Worm (Caenorhabditis elegans): ENCODE data around the gene acdh-2.

acdh-2 gene

ce11 chrII:5505820-5506287 is 41.4 kb downstream of the acdh-2 start, which contains the start of gene npp-24:
TSS of gene npp-24 (plus strand) at chrII:5505870.
- TF ChIP-seq mls-2 (tag; optimal IDR thresholded peaks at IDR 0.05) (no peak), unc-39 (tag; optimal IDR thresholded peaks at IDR 0.05) (no peak), blmp-1 (tag; optimal IDR thresholded peaks at IDR 0.05) (peak; percentile 3), ceh-83 (GFP tag; optimal IDR thresholded peaks at IDR 0.05) (no peak), ham-2 (GFP tag; optimal IDR thresholded peaks at IDR 0.05) (no peak), ces-1 (GFP tag; optimal IDR thresholded peaks at IDR 0.05) (peak; percentile 79), lsy-2 (tag; optimal IDR thresholded peaks at IDR 0.05) (no peak), ceh-39 (tag; optimal IDR thresholded peaks at IDR 0.05) (no peak), sptf-1 (tag; optimal IDR thresholded peaks at IDR 0.05) (no peak)

ce11 chrII:5503760-5504159 is 43.5 kb downstream of the acdh-2 start, which contains the start of gene cyp-44A1:
TSS of gene cyp-44A1 (plus strand) at chrII:5504044.
- TF ChIP-seq elt-1 (tag; optimal IDR thresholded peaks at IDR 0.05; ENCODE audit: borderline replicate concordance, insufficient read depth) = no peak
- no peak for TF ChIP-seq pha-4 (tag; optimal IDR thresholded peaks at IDR 0.05)
- no peak for TF ChIP-seq mls-2 (tag; optimal IDR thresholded peaks at IDR 0.05)
- TF ChIP-seq ceh-83 (GFP tag; optimal IDR thresholded peaks at IDR 0.05) = no peak
- TF ChIP-seq mep-1 (tag; optimal IDR thresholded peaks at IDR 0.05) = no peak
- TF ChIP-seq drap-1 (GFP tag; optimal IDR thresholded peaks at IDR 0.05) = no peak

- TF ChIP-seq cnd-1 (tag; optimal IDR thresholded peaks at IDR 0.05) = no peak
- TF ChIP-seq ces-1 (GFP tag; optimal IDR thresholded peaks at IDR 0.05) = peak; percentile 89
- TF ChIP-seq mab-5 (tag; optimal IDR thresholded peaks at IDR 0.05) = no peak
- TF ChIP-seq elt-1 (tag; optimal IDR thresholded peaks at IDR 0.05; ENCODE audit: borderline replicate concordance, insufficient read depth) = peak; percentile 52
These were observed 46.2 kb downstream of the acdh-2 start, which contains the start of gene F12A10.8 for ce11 chrII:5500986-5501657. TSS of gene F12A10.8 (minus strand) at chrII:5501064.

ce11 chrII:5500470-5500869 is 46.8 kb downstream of the acdh-2 start, which contains the start of gene fzy-1:
TSS of gene fzy-1 (plus strand) at chrII:5500770.
- TF ChIP-seq ceh-39 (tag; optimal IDR thresholded peaks at IDR 0.05) (no peak), hlh-1 (tag; optimal IDR thresholded peaks at IDR 0.05) (no peak), mab-5 (tag; optimal IDR thresholded peaks at IDR 0.05) (no peak), M03D4.4 (tag; optimal IDR thresholded peaks at IDR 0.05) (no peak), ceh-43 (GFP tag; optimal IDR thresholded peaks at IDR 0.05) (no peak), lin-32 (GFP tag; optimal IDR thresholded peaks at IDR 0.05) (no peak), nhr-237 (tag; optimal IDR thresholded peaks at IDR 0.05) (no peak), elt-1 (tag; optimal IDR thresholded peaks at IDR 0.05; ENCODE audit: borderline replicate concordance, insufficient read depth) (no peak)

- TF ChIP-seq drap-1 (GFP tag; optimal IDR thresholded peaks at IDR 0.05) (no peak), lin-13 (tag; optimal IDR thresholded peaks at IDR 0.05) (no peak), mls-2 (tag; optimal IDR thresholded peaks at IDR 0.05) (no peak), hlh-1 (tag; optimal IDR thresholded peaks at IDR 0.05) (no peak), blmp-1 (tag; optimal IDR thresholded peaks at IDR 0.05) (no peak), ces-1 (GFP tag; optimal IDR thresholded peaks at IDR 0.05) (no peak), ceh-39 (tag; optimal IDR thresholded peaks at IDR 0.05) (no peak), nhr-28 (tag; optimal IDR thresholded peaks at IDR 0.05) (no peak), nhr-2 (tag; optimal IDR thresholded peaks at IDR 0.05) (no peak), nhr-237 (tag; optimal IDR thresholded peaks at IDR 0.05) (no peak), mab-5 (tag; optimal IDR thresholded peaks at IDR 0.05) (no peak)
These were observed 49.0 kb downstream of the acdh-2 start, which contains the start of the genes suex-1 and F12A10.9 for ce11 chrII:5498156-5498739. TSS of gene suex-1 (minus strand) at chrII:5498256. TSS of gene F12A10.9 (plus strand) at chrII:5498689.

ce11 chrII:5497541-5497940 is 49.8 kb downstream of the acdh-2 start:
- no peak for TF ChIP-seq sptf-1 (tag; optimal IDR thresholded peaks at IDR 0.05)
- no peak for TF ChIP-seq nhr-28 (tag; optimal IDR thresholded peaks at IDR 0.05)
- no peak for TF ChIP-seq zip-8 (tag; optimal IDR thresholded peaks at IDR 0.05)
- TF ChIP-seq nhr-12 (tag; optimal IDR thresholded peaks at IDR 0.05) = no peak
- TF ChIP-seq lsy-2 (tag; optimal IDR thresholded peaks at IDR 0.05) = no peak
- TF ChIP-seq ztf-11 (tag; optimal IDR thresholded peaks at IDR 0.05) = no peak
- no peak for TF ChIP-seq flh-1 (GFP tag; optimal IDR thresholded peaks at IDR 0.05)
- TF ChIP-seq snpc-4 (tag; optimal IDR thresholded peaks at IDR 0.05) = no peak
- no peak for TF ChIP-seq ceh-39 (tag; optimal IDR thresholded peaks at IDR 0.05)
- TF ChIP-seq nhr-237 (tag; optimal IDR thresholded peaks at IDR 0.05) = no peak
- TF ChIP-seq drap-1 (GFP tag; optimal IDR thresholded peaks at IDR 0.05) = no peak
- no peak for TF ChIP-seq mab-5 (tag; optimal IDR thresholded peaks at IDR 0.05)
- TF ChIP-seq blmp-1 (tag; optimal IDR thresholded peaks at IDR 0.05) = no peak
- TF ChIP-seq ceh-83 (GFP tag; optimal IDR thresholded peaks at IDR 0.05) = no peak
- no peak for TF ChIP-seq lin-32 (GFP tag; optimal IDR thresholded peaks at IDR 0.05)
- TF ChIP-seq elt-1 (tag; optimal IDR thresholded peaks at IDR 0.05; ENCODE audit: borderline replicate concordance, insufficient read depth) = no peak
